Fruit fly (Drosophila melanogaster) S2 (cell line): ENCODE measurements around the gene CG11267.

ENCODE experiments used
- CG8478 ChIP-seq: fragments of >200 bp; optimal IDR thresholded peaks from 2 replicates; lab custom pipeline; 2018
- CTCF ChIP-seq, 2 experiments: fragments of >200 bp; optimal IDR thresholded peaks; 2 replicates each; lab custom pipeline; 2018

DNA sequence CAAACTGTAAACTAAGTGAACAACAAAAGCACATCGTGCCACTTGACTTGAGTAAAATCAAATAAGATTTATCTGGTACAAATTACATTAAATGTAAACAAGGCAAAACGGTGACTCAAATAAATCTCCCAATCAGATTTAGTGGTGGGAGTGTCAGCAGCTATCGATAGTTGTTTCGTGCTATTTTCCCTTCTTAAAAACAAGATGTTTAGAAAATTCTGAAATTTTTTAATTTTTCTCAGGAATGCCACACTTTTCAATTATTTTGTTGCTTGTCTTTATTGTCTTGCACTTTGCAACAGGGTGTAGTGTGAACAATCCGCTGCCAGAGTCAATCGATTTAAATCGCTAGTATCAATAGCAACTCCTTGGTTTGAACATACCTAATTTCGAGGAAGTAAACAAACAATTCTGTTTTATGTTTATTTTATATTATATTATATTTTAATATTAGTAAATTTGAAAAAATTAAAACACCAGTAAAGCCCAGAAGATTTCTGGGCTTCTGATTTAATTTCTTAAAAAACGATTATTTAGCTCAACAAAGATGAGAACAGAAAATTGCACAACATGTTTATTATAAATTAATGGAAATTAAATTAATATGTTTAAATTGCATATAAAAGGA is 541 bp upstream of the CG11267 start, which contains the start of gene MICAL-like:
- TF ChIP-seq CG8478 (lab: Kevin White, UChicago) = no peak
- no peak for TF ChIP-seq CTCF (optimal IDR thresholded peaks at IDR 0.05; lab: Kevin White, UChicago)
